Fruit fly (Drosophila melanogaster) whole organism, adult: ENCODE results near the gene CG9582.

Experiments
- CG11617 ChIP-seq: fragments of 200-800 bp; sonication (Bioruptor generic); optimal IDR thresholded peaks from 2 replicates; lab custom pipeline; 2017; ENCODE audit warnings: mild to moderate bottlenecking, missing biosample characterization, missing genetic modification reagents, missing genetic modification characterization
- CG12768 ChIP-seq: fragments of 200-800 bp; sonication (Bioruptor generic); optimal IDR thresholded peaks from 2 replicates; lab custom pipeline; 2017; ENCODE audit warnings: missing biosample characterization, missing genetic modification characterization, mild to moderate bottlenecking, moderate library complexity, missing genetic modification reagents
- CG14711 ChIP-seq: fragments of 200-800 bp; sonication (Bioruptor generic); optimal IDR thresholded peaks from 2 replicates; lab custom pipeline; 2018; ENCODE audit warnings: missing biosample characterization, mild to moderate bottlenecking, missing genetic modification characterization, moderate library complexity
- CG1620 ChIP-seq: fragments of 200-800 bp; sonication (Bioruptor generic); optimal IDR thresholded peaks from 2 replicates; lab custom pipeline; 2016; ENCODE audit warnings: missing biosample characterization, missing genetic modification characterization
- CG33017 ChIP-seq: fragments of 200-800 bp; sonication (Bioruptor generic); optimal IDR thresholded peaks from 2 replicates; lab custom pipeline; 2018; ENCODE audit warnings: missing biosample characterization, mild to moderate bottlenecking, missing genetic modification characterization, moderate library complexity
- CG5204 ChIP-seq: fragments of 200-800 bp; sonication (Bioruptor generic); optimal IDR thresholded peaks from 2 replicates; lab custom pipeline; 2016; ENCODE audit warnings: missing biosample characterization, missing genetic modification characterization
- CG7045 ChIP-seq: fragments of 200-800 bp; sonication (Bioruptor generic); optimal IDR thresholded peaks from 2 replicates; lab custom pipeline; 2017; ENCODE audit warnings: missing biosample characterization, mild to moderate bottlenecking, missing genetic modification characterization
- CG7101 ChIP-seq: fragments of 200-800 bp; sonication (Bioruptor generic); optimal IDR thresholded peaks from 2 replicates; lab custom pipeline; 2018; ENCODE audit warnings: missing biosample characterization, mild to moderate bottlenecking, missing genetic modification characterization, moderate library complexity
- Clk ChIP-seq: fragments of 200-800 bp; sonication (Bioruptor generic); optimal IDR thresholded peaks from 2 replicates; lab custom pipeline; 2017; ENCODE audit warnings: missing biosample characterization, missing genetic modification characterization
- Crg-1 ChIP-seq: fragments of 200-800 bp; sonication (Bioruptor generic); optimal IDR thresholded peaks from 2 replicates; lab custom pipeline; 2016; ENCODE audit warnings: missing biosample characterization, missing genetic modification characterization
- Hr96 ChIP-seq: fragments of 200-800 bp; sonication (Bioruptor generic); optimal IDR thresholded peaks from 2 replicates; lab custom pipeline; 2016; ENCODE audit warnings: missing biosample characterization, missing genetic modification characterization
- Mnt ChIP-seq: fragments of 200-800 bp; sonication (Bioruptor generic); optimal IDR thresholded peaks from 2 replicates; lab custom pipeline; 2016; ENCODE audit warnings: missing biosample characterization, mild to moderate bottlenecking, missing genetic modification characterization
- bab1 ChIP-seq: fragments of 200-800 bp; sonication (Bioruptor generic); optimal IDR thresholded peaks from 3 replicates; lab custom pipeline; 2019; ENCODE audit warnings: missing biosample characterization, mild to moderate bottlenecking, missing genetic modification characterization, moderate library complexity
- cic ChIP-seq: fragments of 200-800 bp; sonication (Bioruptor generic); optimal IDR thresholded peaks from 2 replicates; lab custom pipeline; 2017; ENCODE audit warnings: missing biosample characterization, mild to moderate bottlenecking, missing genetic modification characterization, moderate library complexity
- cnc ChIP-seq, 2 experiments: fragments of >200 bp; optimal IDR thresholded peaks; 2 replicates each; lab custom pipeline; 2017
- kay ChIP-seq: fragments of 200-800 bp; sonication (Bioruptor generic); peaks from one replicate; lab custom pipeline; 2016; ENCODE audit warnings: missing biosample characterization, missing genetic modification characterization, borderline replicate concordance
- ovo ChIP-seq: fragments of 200-800 bp; sonication (Bioruptor generic); optimal IDR thresholded peaks from 2 replicates; lab custom pipeline; 2016; ENCODE audit warnings: missing biosample characterization, missing genetic modification characterization
- pad ChIP-seq: fragments of 200-800 bp; sonication (Bioruptor generic); optimal IDR thresholded peaks from 3 replicates; lab custom pipeline; 2017; ENCODE audit warnings: missing biosample characterization, missing genetic modification characterization, mild to moderate bottlenecking, moderate library complexity, missing genetic modification reagents
- tj ChIP-seq: fragments of 200-800 bp; sonication (Bioruptor generic); optimal IDR thresholded peaks from 3 replicates; lab custom pipeline; 2017; ENCODE audit warnings: missing biosample characterization, mild to moderate bottlenecking, missing genetic modification characterization, moderate library complexity
- toe ChIP-seq: fragments of 200-800 bp; sonication (Bioruptor generic); optimal IDR thresholded peaks from 2 replicates; lab custom pipeline; 2016; ENCODE audit warnings: missing biosample characterization, missing genetic modification characterization

CG9582 gene

dm6 chr2L:8993650-8994441, 37.8 kb downstream of the CG9582 start, which contains the start of gene CG17906:
Gene CG17906 (plus strand): TSS chr2L:8994391.
- TF ChIP-seq Crg-1 (GFP tag; lab: Kevin White, UChicago) (no peak), CG12768 (no peak), CG14711 (tag; lab: Kevin White, UChicago) (no peak), CG33017 (tag; lab: Kevin White, UChicago) (no peak), pad (GFP tag; lab: Kevin White, UChicago) (no peak), CG7045 (GFP tag; lab: Kevin White, UChicago) (no peak), Hr96 (GFP tag; lab: Kevin White, UChicago) (no peak), tj (GFP tag; lab: Kevin White, UChicago) (no peak), cic (no peak), CG1620 (GFP tag; lab: Kevin White, UChicago) (no peak), Clk (GFP tag; lab: Kevin White, UChicago) (no peak), bab1 (no peak), cnc (optimal IDR thresholded peaks at IDR 0.05; lab: Kevin White, UChicago) (no peak), CG11617 (no peak), CG7101 (tag; lab: Kevin White, UChicago) (no peak), kay (GFP tag; lab: Kevin White, UChicago) (no peak), Mnt (no peak), ovo (GFP tag; lab: Kevin White, UChicago) (no peak), CG5204 (GFP tag; lab: Kevin White, UChicago) (no peak), toe (no peak)

- TF ChIP-seq CG33017 (tag; lab: Kevin White, UChicago) (no peak), ovo (GFP tag; lab: Kevin White, UChicago) (no peak), bab1 (no peak), CG12768 (no peak), Hr96 (GFP tag; lab: Kevin White, UChicago) (no peak), cic (peak; percentile 36), pad (GFP tag; lab: Kevin White, UChicago) (no peak), tj (GFP tag; lab: Kevin White, UChicago) (no peak), CG7045 (GFP tag; lab: Kevin White, UChicago) (no peak), Mnt (peak; percentile 56)
Observed at dm6 chr2L:8991583-8991982, 40.1 kb downstream of the CG9582 start, which contains the start of gene CG9555. Gene CG9555 (plus strand): TSS chr2L:8991735.

dm6 chr2L:8989037-8989591, 42.5 kb downstream of the CG9582 start, which contains the start of gene rost:
Gene rost (minus strand): TSS chr2L:8989539.
- TF ChIP-seq CG7101 (tag; lab: Kevin White, UChicago): no peak
- no peak for TF ChIP-seq CG5204 (GFP tag; lab: Kevin White, UChicago)
- peak; percentile 10 for TF ChIP-seq kay (GFP tag; lab: Kevin White, UChicago)
- no peak for TF ChIP-seq toe
- no peak for TF ChIP-seq CG14711 (tag; lab: Kevin White, UChicago)
- no peak for TF ChIP-seq CG11617
- TF ChIP-seq CG1620 (GFP tag; lab: Kevin White, UChicago): no peak
- no peak for TF ChIP-seq Crg-1 (GFP tag; lab: Kevin White, UChicago)
- TF ChIP-seq Hr96 (GFP tag; lab: Kevin White, UChicago): no peak
- TF ChIP-seq CG7045 (GFP tag; lab: Kevin White, UChicago): no peak
- peak; percentile 59 for TF ChIP-seq pad (GFP tag; lab: Kevin White, UChicago)
- TF ChIP-seq CG12768: no peak
- TF ChIP-seq tj (GFP tag; lab: Kevin White, UChicago): peak; percentile 39
- TF ChIP-seq ovo (GFP tag; lab: Kevin White, UChicago): peak; percentile 80
- TF ChIP-seq cic: no peak
- TF ChIP-seq Clk (GFP tag; lab: Kevin White, UChicago): no peak
- no peak for TF ChIP-seq CG33017 (tag; lab: Kevin White, UChicago)
- TF ChIP-seq Mnt: peak; percentile 83
- TF ChIP-seq cnc (optimal IDR thresholded peaks at IDR 0.05; lab: Kevin White, UChicago): no peak

- TF ChIP-seq cic (peak; percentile 7), pad (GFP tag; lab: Kevin White, UChicago) (no peak), Clk (GFP tag; lab: Kevin White, UChicago) (no peak), kay (GFP tag; lab: Kevin White, UChicago) (peak; percentile 77)
Observed at dm6 chr2L:8987251-8987937, 44.2 kb downstream of the CG9582 start.

dm6 chr2L:8984614-8985318, 46.9 kb downstream of the CG9582 start, which contains the start of gene CG13101:
Gene CG13101 (minus strand): TSS chr2L:8984872.
- peak; percentile 84 for TF ChIP-seq CG7101 (tag; lab: Kevin White, UChicago)
- peak; percentile 31 for TF ChIP-seq CG12768
- no peak for TF ChIP-seq toe
- no peak for TF ChIP-seq Hr96 (GFP tag; lab: Kevin White, UChicago)
- peak; percentile 73 for TF ChIP-seq ovo (GFP tag; lab: Kevin White, UChicago)
- peak; percentile 54 for TF ChIP-seq Mnt
- peak; percentile 63 for TF ChIP-seq CG33017 (tag; lab: Kevin White, UChicago)
- peak; percentile 52 for TF ChIP-seq CG7045 (GFP tag; lab: Kevin White, UChicago)
- TF ChIP-seq pad (GFP tag; lab: Kevin White, UChicago): peak; percentile 42
- TF ChIP-seq CG11617: peak; percentile 64
- no peak for TF ChIP-seq kay (GFP tag; lab: Kevin White, UChicago)
- peak; percentile 57 for TF ChIP-seq tj (GFP tag; lab: Kevin White, UChicago)
- TF ChIP-seq Crg-1 (GFP tag; lab: Kevin White, UChicago): peak; percentile 63
- peak; percentile 79 for TF ChIP-seq CG14711 (tag; lab: Kevin White, UChicago)
- TF ChIP-seq CG5204 (GFP tag; lab: Kevin White, UChicago): peak; percentile 53
- no peak for TF ChIP-seq cic
- TF ChIP-seq bab1: peak; percentile 89
- peak; percentile 46 for TF ChIP-seq CG1620 (GFP tag; lab: Kevin White, UChicago)
- no peak for TF ChIP-seq cnc (optimal IDR thresholded peaks at IDR 0.05; lab: Kevin White, UChicago)
- no peak for TF ChIP-seq Clk (GFP tag; lab: Kevin White, UChicago)
